Worm (Caenorhabditis elegans): ENCODE data around the gene wago-5.

DNA sequence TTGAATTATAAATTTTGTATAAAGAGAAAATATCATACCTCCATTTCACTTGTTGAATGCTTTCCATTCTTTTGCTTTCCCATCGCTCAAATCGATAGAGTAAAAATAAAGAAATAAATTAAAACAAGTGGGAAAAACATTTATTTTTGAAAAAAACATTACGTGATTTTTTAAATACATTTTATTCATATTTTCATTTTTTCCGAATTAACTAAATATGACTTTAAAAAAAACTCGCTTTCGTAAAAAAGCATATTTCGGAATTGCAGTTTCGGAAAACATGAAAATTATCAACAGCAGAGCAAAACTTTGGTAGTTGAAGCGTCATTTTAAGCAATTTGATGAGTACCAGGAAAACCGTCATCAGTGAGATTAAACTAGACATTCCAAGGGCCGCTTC is 15.7 kb downstream of the wago-5 start, which contains the start of gene K05F1.8:
- no peak for TF ChIP-seq unc-62 (GFP tag; optimal IDR thresholded peaks at IDR 0.05)
- TF ChIP-seq elt-3 (tag; optimal IDR thresholded peaks at IDR 0.05), result no peak
- no peak for TF ChIP-seq ceh-43 (GFP tag; optimal IDR thresholded peaks at IDR 0.05)
- no peak for TF ChIP-seq ztf-11 (tag; optimal IDR thresholded peaks at IDR 0.05)
- no peak for TF ChIP-seq mab-5 (tag; optimal IDR thresholded peaks at IDR 0.05)
- no peak for TF ChIP-seq nhr-2 (tag; optimal IDR thresholded peaks at IDR 0.05)
- TF ChIP-seq ham-2 (GFP tag; optimal IDR thresholded peaks at IDR 0.05), result no peak
- TF ChIP-seq lin-32 (GFP tag; optimal IDR thresholded peaks at IDR 0.05), result no peak
- TF ChIP-seq snpc-4 (tag; optimal IDR thresholded peaks at IDR 0.05), result no peak

Measured in whole organism, mixed stage, embryonic.